Worm (Caenorhabditis elegans) whole organism, mixed stage, embryonic: Measurements from ENCODE around the gene sea-1.

Experiments
- M03D4.4 ChIP-seq: sonication (generic microtip); optimal IDR thresholded peaks from 2 replicates; lab custom pipeline; 2017; ENCODE audit warnings: mild to moderate bottlenecking, missing genetic modification characterization, missing compliant biosample characterization
- bed-3 ChIP-seq: fragments of 200-800 bp; sonication (Bioruptor generic); optimal IDR thresholded peaks from 3 replicates; lab custom pipeline; 2018; ENCODE audit warnings: mild to moderate bottlenecking, missing genetic modification characterization, moderate library complexity, missing compliant biosample characterization
- blmp-1 ChIP-seq: fragments of 150-350 bp; optimal IDR thresholded peaks from 2 replicates; lab custom pipeline; 2014; ENCODE audit warnings: missing biosample characterization, missing genetic modification characterization
- ceh-39 ChIP-seq: fragments of 150-350 bp; optimal IDR thresholded peaks from 2 replicates; lab custom pipeline; 2014; ENCODE audit warnings: missing biosample characterization, missing genetic modification characterization
- ceh-43 ChIP-seq: fragments of 200-800 bp; sonication (Bioruptor generic); optimal IDR thresholded peaks from 2 replicates; lab custom pipeline; 2018; ENCODE audit warnings: mild to moderate bottlenecking, missing genetic modification characterization, moderate library complexity, missing compliant biosample characterization
- ceh-83 ChIP-seq: fragments of 200-800 bp; sonication (Bioruptor generic); optimal IDR thresholded peaks from 2 replicates; lab custom pipeline; 2018; ENCODE audit warnings: mild to moderate bottlenecking, missing genetic modification characterization, missing compliant biosample characterization
- ces-1 ChIP-seq: fragments of 150-350 bp; optimal IDR thresholded peaks from 2 replicates; lab custom pipeline; 2014; ENCODE audit warnings: missing biosample characterization, missing genetic modification reagents, missing genetic modification characterization
- cnd-1 ChIP-seq: fragments of 200-800 bp; sonication (Bioruptor generic); optimal IDR thresholded peaks from 2 replicates; lab custom pipeline; 2018; ENCODE audit warnings: mild to moderate bottlenecking, missing genetic modification characterization, missing compliant biosample characterization
- drap-1 ChIP-seq: fragments of 200-800 bp; sonication (Bioruptor generic); optimal IDR thresholded peaks from 3 replicates; lab custom pipeline; 2018; ENCODE audit warnings: mild to moderate bottlenecking, missing genetic modification characterization, missing compliant biosample characterization
- elt-1 ChIP-seq: sonication (generic microtip); optimal IDR thresholded peaks from 2 replicates; lab custom pipeline; 2017; ENCODE audit warnings: missing genetic modification characterization, mild to moderate bottlenecking, missing compliant biosample characterization, antibody characterized with exemption, moderate library complexity, borderline replicate concordance; ENCODE audit not compliant: insufficient read depth
- elt-3 ChIP-seq: fragments of 150-350 bp; optimal IDR thresholded peaks from 2 replicates; lab custom pipeline; 2014; ENCODE audit warnings: missing biosample characterization, missing genetic modification characterization
- flh-1 ChIP-seq: fragments of 200-800 bp; sonication (Bioruptor generic); optimal IDR thresholded peaks from 2 replicates; lab custom pipeline; 2018; ENCODE audit warnings: mild to moderate bottlenecking, missing genetic modification characterization, moderate library complexity, missing compliant biosample characterization
- hlh-1 ChIP-seq: fragments of 150-350 bp; optimal IDR thresholded peaks from 2 replicates; lab custom pipeline; 2014; ENCODE audit warnings: missing biosample characterization, missing genetic modification reagents, missing genetic modification characterization
- lin-13 ChIP-seq: fragments of 150-350 bp; optimal IDR thresholded peaks from 2 replicates; lab custom pipeline; 2014; ENCODE audit warnings: missing biosample characterization, missing genetic modification characterization
- lin-32 ChIP-seq: fragments of 200-800 bp; sonication (Bioruptor generic); optimal IDR thresholded peaks from 2 replicates; lab custom pipeline; 2018; ENCODE audit warnings: mild to moderate bottlenecking, missing genetic modification characterization, missing compliant biosample characterization
- lsy-2 ChIP-seq: fragments of 150-350 bp; optimal IDR thresholded peaks from 2 replicates; lab custom pipeline; 2014; ENCODE audit warnings: missing biosample characterization, missing genetic modification characterization
- mab-5 ChIP-seq: fragments of 150-350 bp; optimal IDR thresholded peaks from 2 replicates; lab custom pipeline; 2014; ENCODE audit warnings: missing biosample characterization, missing genetic modification characterization
- mep-1 ChIP-seq: fragments of 150-350 bp; optimal IDR thresholded peaks from 2 replicates; lab custom pipeline; 2017; ENCODE audit warnings: missing biosample characterization, missing genetic modification reagents, missing genetic modification characterization, inconsistent platforms
- mls-2 ChIP-seq: sonication (generic microtip); optimal IDR thresholded peaks from 2 replicates; lab custom pipeline; 2016; ENCODE audit warnings: mild to moderate bottlenecking, missing genetic modification characterization, moderate library complexity, missing compliant biosample characterization
- nhr-12 ChIP-seq: fragments of 150-350 bp; optimal IDR thresholded peaks from 2 replicates; lab custom pipeline; 2014; ENCODE audit warnings: missing biosample characterization, missing genetic modification characterization
- nhr-2 ChIP-seq: fragments of 150-350 bp; optimal IDR thresholded peaks from 2 replicates; lab custom pipeline; 2014; ENCODE audit warnings: missing biosample characterization, missing genetic modification characterization
- nhr-237 ChIP-seq: fragments of 150-350 bp; optimal IDR thresholded peaks from 2 replicates; lab custom pipeline; 2014; ENCODE audit warnings: missing biosample characterization, missing genetic modification characterization
- nhr-28 ChIP-seq: fragments of 150-350 bp; optimal IDR thresholded peaks from 2 replicates; lab custom pipeline; 2014; ENCODE audit warnings: missing biosample characterization, missing genetic modification characterization
- nhr-76 ChIP-seq: sonication (generic microtip); optimal IDR thresholded peaks from 2 replicates; lab custom pipeline; 2017; ENCODE audit warnings: missing biosample characterization, missing genetic modification characterization
- sem-2 ChIP-seq: fragments of 200-800 bp; sonication (Bioruptor generic); optimal IDR thresholded peaks from 2 replicates; lab custom pipeline; 2018; ENCODE audit warnings: mild to moderate bottlenecking, missing genetic modification characterization, missing compliant biosample characterization
- snpc-4 ChIP-seq: fragments of 150-350 bp; optimal IDR thresholded peaks from 2 replicates; lab custom pipeline; 2014; ENCODE audit warnings: missing biosample characterization, missing genetic modification characterization
- sptf-1 ChIP-seq: sonication (generic microtip); optimal IDR thresholded peaks from 2 replicates; lab custom pipeline; 2017; ENCODE audit warnings: mild to moderate bottlenecking, missing genetic modification characterization, moderate library complexity, missing compliant biosample characterization
- tbx-8 ChIP-seq: fragments of 200-800 bp; sonication (Bioruptor generic); optimal IDR thresholded peaks from 2 replicates; lab custom pipeline; 2018; ENCODE audit warnings: mild to moderate bottlenecking, missing genetic modification characterization, moderate library complexity, missing compliant biosample characterization
- unc-120 ChIP-seq: sonication (generic microtip); optimal IDR thresholded peaks from 2 replicates; lab custom pipeline; 2017; ENCODE audit warnings: missing genetic modification characterization, missing compliant biosample characterization; ENCODE audit not compliant: poor library complexity, severe bottlenecking
- unc-39 ChIP-seq: fragments of 150-350 bp; optimal IDR thresholded peaks from 2 replicates; lab custom pipeline; 2014; ENCODE audit warnings: missing biosample characterization, missing genetic modification characterization
- unc-62 ChIP-seq: fragments of 150-350 bp; optimal IDR thresholded peaks from 2 replicates; lab custom pipeline; 2014; ENCODE audit warnings: missing biosample characterization, missing genetic modification reagents, missing genetic modification characterization
- zip-8 ChIP-seq: fragments of 150-350 bp; optimal IDR thresholded peaks from 2 replicates; lab custom pipeline; 2014; ENCODE audit warnings: missing biosample characterization, missing genetic modification characterization

Gene sea-1

DNA sequence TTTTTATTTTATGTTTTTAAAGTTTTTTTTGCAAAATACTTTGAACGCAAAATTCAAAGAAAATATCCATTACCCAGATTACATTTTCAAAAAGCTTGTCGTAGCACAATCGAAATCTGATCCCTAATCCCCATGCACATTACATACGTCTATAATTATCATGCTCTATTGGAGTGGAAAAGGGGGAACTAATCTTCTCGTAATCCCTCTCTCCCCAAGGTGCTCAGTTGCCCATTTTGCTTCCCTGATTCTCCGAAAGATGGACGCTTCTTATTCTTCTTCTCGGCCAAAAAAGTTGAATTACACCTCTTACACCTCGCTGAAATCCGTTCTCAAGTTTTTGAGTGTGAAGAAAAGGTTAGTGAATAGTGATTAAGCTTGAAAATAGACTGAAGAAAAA lies 37.7 kb upstream of the sea-1 start, which contains the start of gene fbxc-53:
Gene fbxc-53 (plus strand): TSS at position 245 of the 400 bp plus-strand sequence.
- TF ChIP-seq lin-32 (GFP tag; lab: Kevin White, UChicago) (no peak), nhr-28 (tag; lab: Kevin White, UChicago) (no peak), bed-3 (GFP tag; lab: Kevin White, UChicago) (no peak), mep-1 (no peak), sptf-1 (tag; lab: Kevin White, UChicago) (no peak), elt-3 (no peak), ceh-43 (no peak), tbx-8 (GFP tag; lab: Kevin White, UChicago) (no peak), unc-62 (no peak), blmp-1 (tag; lab: Kevin White, UChicago) (no peak), elt-1 (tag; lab: Kevin White, UChicago) (no peak), lin-13 (no peak), nhr-2 (no peak), unc-120 (tag; lab: Kevin White, UChicago) (no peak)

DNA sequence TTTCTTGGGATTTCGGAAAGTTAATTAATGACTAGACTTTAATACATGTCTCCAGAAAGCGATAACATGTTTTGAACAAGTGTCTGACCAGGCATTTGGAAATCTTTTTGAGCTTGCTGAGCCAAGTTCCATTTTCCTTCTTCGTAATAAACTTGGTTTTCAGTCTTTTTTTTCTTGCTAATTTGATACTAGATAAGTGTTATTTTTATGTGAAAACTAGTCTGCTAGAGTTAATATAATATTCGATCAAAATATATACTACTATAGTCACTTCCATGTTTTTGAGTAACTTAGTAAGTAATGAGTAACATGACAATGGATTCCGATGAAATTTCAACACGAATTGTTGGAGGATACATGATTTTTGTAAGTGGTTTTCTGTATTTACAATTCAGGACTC lies 35.9 kb upstream of the sea-1 start, which contains the start of gene srx-110:
Gene srx-110 (plus strand): TSS at position 301 of the 400 bp plus-strand sequence.
- no peak for TF ChIP-seq blmp-1 (tag; lab: Kevin White, UChicago)
- no peak for TF ChIP-seq nhr-12 (tag; lab: Kevin White, UChicago)
- TF ChIP-seq mep-1 = no peak
- TF ChIP-seq tbx-8 (GFP tag; lab: Kevin White, UChicago) = no peak
- TF ChIP-seq drap-1 (GFP tag; lab: Kevin White, UChicago) = no peak
- no peak for TF ChIP-seq nhr-2
- no peak for TF ChIP-seq nhr-28 (tag; lab: Kevin White, UChicago)
- no peak for TF ChIP-seq unc-120 (tag; lab: Kevin White, UChicago)
- TF ChIP-seq elt-1 (tag; lab: Kevin White, UChicago) = no peak
- TF ChIP-seq nhr-237 (tag; lab: Kevin White, UChicago) = no peak
- TF ChIP-seq mab-5 (tag; lab: Kevin White, UChicago) = no peak
- TF ChIP-seq ceh-39 (tag; lab: Kevin White, UChicago) = no peak
- TF ChIP-seq mls-2 (tag; lab: Kevin White, UChicago) = no peak
- no peak for TF ChIP-seq ceh-43
- no peak for TF ChIP-seq elt-3
- TF ChIP-seq zip-8 (tag; lab: Kevin White, UChicago) = no peak
- TF ChIP-seq ceh-83 = no peak
- no peak for TF ChIP-seq unc-62
- TF ChIP-seq, all 35 proteins: peak for 0

DNA sequence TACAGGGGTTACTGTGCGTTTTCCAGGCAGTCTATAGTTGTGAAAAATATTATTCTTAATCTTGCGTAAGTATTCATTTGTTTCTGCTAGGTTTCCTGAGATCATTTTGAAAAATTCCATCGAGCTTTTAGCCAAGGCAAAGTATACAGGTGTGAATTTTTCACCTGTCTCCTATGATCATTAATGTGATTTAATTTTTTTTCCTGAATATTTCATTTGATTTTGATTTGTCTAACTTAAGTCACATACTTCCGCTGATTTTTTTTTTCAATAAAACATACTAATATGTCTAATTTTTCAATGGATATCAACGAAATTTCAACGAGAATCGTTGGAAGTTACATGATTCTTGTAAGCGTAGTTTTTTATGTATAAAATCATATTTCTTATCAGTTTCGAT lies 31.9 kb upstream of the sea-1 start, which contains the start of gene srx-108:
Gene srx-108 (plus strand): TSS at position 301 of the 400 bp plus-strand sequence.
- TF ChIP-seq M03D4.4 (tag; lab: Kevin White, UChicago) (no peak), blmp-1 (tag; lab: Kevin White, UChicago) (no peak), ceh-39 (tag; lab: Kevin White, UChicago) (no peak), nhr-2 (no peak), mab-5 (tag; lab: Kevin White, UChicago) (no peak), nhr-237 (tag; lab: Kevin White, UChicago) (no peak), mep-1 (no peak), hlh-1 (tag; lab: Kevin White, UChicago) (no peak), unc-39 (tag; lab: Kevin White, UChicago) (no peak), flh-1 (GFP tag; lab: Kevin White, UChicago) (no peak), cnd-1 (no peak), nhr-28 (tag; lab: Kevin White, UChicago) (no peak), tbx-8 (GFP tag; lab: Kevin White, UChicago) (no peak), ceh-43 (no peak), ceh-83 (no peak)
- TF ChIP-seq, all 35 proteins: peak for 0

DNA sequence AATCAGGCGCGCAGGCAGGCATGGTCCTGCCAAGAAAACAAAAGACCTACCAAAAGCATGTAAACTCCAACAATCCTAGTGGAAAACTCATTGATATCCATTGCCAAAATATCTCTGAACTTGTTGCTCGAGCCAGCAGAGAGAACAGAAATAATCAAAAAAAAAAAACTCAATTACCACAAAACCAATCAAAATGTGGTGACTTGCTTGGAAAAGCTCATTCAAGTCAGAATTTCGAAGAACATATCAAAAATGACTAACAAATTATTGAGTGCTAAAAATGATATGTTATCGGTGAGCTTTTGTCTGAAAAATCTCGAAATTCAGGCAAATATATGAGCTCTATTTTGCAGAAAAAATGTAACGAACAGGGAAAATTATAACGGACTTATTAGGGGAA lies 27.9 kb upstream of the sea-1 start, which contains the start of gene srx-105:
Gene srx-105 (minus strand): TSS at position 101 of the 400 bp plus-strand sequence.
- TF ChIP-seq lsy-2 (no peak), flh-1 (GFP tag; lab: Kevin White, UChicago) (no peak), mls-2 (tag; lab: Kevin White, UChicago) (no peak), sem-2 (GFP tag; lab: Kevin White, UChicago) (no peak), lin-13 (no peak), nhr-76 (tag; lab: Kevin White, UChicago) (no peak), unc-39 (tag; lab: Kevin White, UChicago) (no peak), nhr-12 (tag; lab: Kevin White, UChicago) (no peak), mab-5 (tag; lab: Kevin White, UChicago) (no peak), bed-3 (GFP tag; lab: Kevin White, UChicago) (no peak)

DNA sequence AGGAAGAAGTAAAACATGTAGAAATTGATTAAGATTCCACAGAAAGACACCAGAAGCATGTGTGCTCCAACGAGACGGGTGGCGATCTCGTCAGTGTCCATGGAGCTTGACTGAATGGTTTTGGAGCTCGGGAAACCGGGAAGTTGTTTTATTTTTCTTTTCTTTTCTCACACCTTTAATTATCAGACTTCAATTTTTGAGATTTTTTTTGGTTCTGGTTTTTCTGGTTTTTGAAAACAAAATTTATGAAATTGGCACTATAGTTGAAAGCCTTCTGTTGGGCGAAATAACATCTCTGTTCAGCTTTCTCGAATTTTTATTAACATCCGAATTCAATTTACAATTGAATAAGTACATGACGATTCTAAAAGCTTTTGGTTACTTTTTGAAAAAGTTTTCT lies 26.2 kb upstream of the sea-1 start, which contains the start of gene srx-104:
Gene srx-104 (minus strand): TSS at position 101 of the 400 bp plus-strand sequence.
- TF ChIP-seq ces-1 (GFP tag; lab: Kevin White, UChicago) (no peak), nhr-237 (tag; lab: Kevin White, UChicago) (no peak), flh-1 (GFP tag; lab: Kevin White, UChicago) (no peak), M03D4.4 (tag; lab: Kevin White, UChicago) (no peak), mep-1 (no peak), nhr-12 (tag; lab: Kevin White, UChicago) (no peak), hlh-1 (tag; lab: Kevin White, UChicago) (no peak), elt-3 (no peak), ceh-83 (no peak), lin-13 (no peak), nhr-76 (tag; lab: Kevin White, UChicago) (no peak), elt-1 (tag; lab: Kevin White, UChicago) (no peak), unc-62 (no peak), zip-8 (tag; lab: Kevin White, UChicago) (no peak), mls-2 (tag; lab: Kevin White, UChicago) (no peak), snpc-4 (no peak), bed-3 (GFP tag; lab: Kevin White, UChicago) (no peak)
